Fruit fly (Drosophila melanogaster) whole organism: ENCODE measurements around the gene CG13876.

Experiments
- Dll ChIP-seq: fragments of >200 bp; optimal IDR thresholded peaks from 2 replicates; lab custom pipeline; 2017
- pan ChIP-seq: fragments of >200 bp; optimal IDR thresholded peaks from 2 replicates; lab custom pipeline; 2017
- usp ChIP-seq: fragments of >200 bp; optimal IDR thresholded peaks from 2 replicates; lab custom pipeline; 2017; ENCODE audit warnings: missing biosample characterization, missing genetic modification characterization, mixed read lengths

DNA sequence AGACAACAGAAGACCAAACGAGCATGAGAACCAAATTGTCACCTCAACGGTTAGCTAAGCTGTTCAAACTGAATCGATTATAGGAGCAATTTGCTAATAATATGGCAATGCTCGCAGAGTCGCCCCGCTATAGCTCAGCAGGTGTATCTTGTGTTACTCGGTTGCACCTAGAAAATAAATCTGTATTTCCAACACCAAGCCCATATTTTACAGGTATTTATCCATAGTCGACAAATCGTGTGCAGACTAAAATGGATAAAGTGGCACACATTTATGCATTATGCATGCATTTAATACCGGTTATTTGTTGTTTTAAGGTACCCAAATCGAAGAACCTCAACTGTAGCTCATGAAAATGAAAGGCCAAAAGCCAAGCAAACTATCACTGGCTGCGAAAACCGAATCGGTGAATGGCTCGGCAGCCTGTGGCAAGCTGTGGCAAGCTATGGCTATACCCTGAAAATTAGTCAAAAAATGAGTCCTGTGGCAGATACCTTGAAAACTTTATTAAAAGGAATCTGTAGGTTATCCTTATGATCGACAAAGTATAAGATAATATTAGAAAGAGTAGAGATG lies 26.9 kb upstream of the CG13876 start, which contains the start of gene Vdup1:
- TF ChIP-seq usp (GFP tag; lab: Kevin White, UChicago), result no peak
- TF ChIP-seq Dll (lab: Kevin White, UChicago), result no peak
- no peak for TF ChIP-seq pan (lab: Kevin White, UChicago)
